Worm (Caenorhabditis elegans): Measurements from ENCODE around the gene C31C9.6.

C31C9.6 gene

ce11 chrII:13679775-13680320, 18.0 kb upstream of the C31C9.6 start:
- TF ChIP-seq sem-2 (GFP tag; optimal IDR thresholded peaks at IDR 0.05), result no peak
- TF ChIP-seq blmp-1 (tag; optimal IDR thresholded peaks at IDR 0.05), result peak; percentile 38

ce11 chrII:13678555-13679119, 16.7 kb upstream of the C31C9.6 start:
- TF ChIP-seq ztf-11 (tag; optimal IDR thresholded peaks at IDR 0.05) (no peak), mab-5 (tag; optimal IDR thresholded peaks at IDR 0.05) (no peak), tbx-8 (GFP tag; optimal IDR thresholded peaks at IDR 0.05) (no peak), cnd-1 (tag; optimal IDR thresholded peaks at IDR 0.05) (no peak), lsy-2 (tag; optimal IDR thresholded peaks at IDR 0.05) (no peak), nhr-76 (tag; optimal IDR thresholded peaks at IDR 0.05) (no peak)

ce11 chrII:13677927-13678326, 16.0 kb upstream of the C31C9.6 start:
- TF ChIP-seq hlh-1 (tag; optimal IDR thresholded peaks at IDR 0.05) (no peak), mep-1 (tag; optimal IDR thresholded peaks at IDR 0.05) (no peak), ceh-43 (GFP tag; optimal IDR thresholded peaks at IDR 0.05) (no peak), tbx-8 (GFP tag; optimal IDR thresholded peaks at IDR 0.05) (no peak), lin-32 (GFP tag; optimal IDR thresholded peaks at IDR 0.05) (no peak), flh-1 (GFP tag; optimal IDR thresholded peaks at IDR 0.05) (no peak), nhr-76 (tag; optimal IDR thresholded peaks at IDR 0.05) (no peak), sptf-1 (tag; optimal IDR thresholded peaks at IDR 0.05) (no peak), bed-3 (GFP tag; optimal IDR thresholded peaks at IDR 0.05) (no peak), snpc-4 (tag; optimal IDR thresholded peaks at IDR 0.05) (no peak), nhr-237 (tag; optimal IDR thresholded peaks at IDR 0.05) (no peak), ceh-39 (tag; optimal IDR thresholded peaks at IDR 0.05) (no peak), nhr-12 (tag; optimal IDR thresholded peaks at IDR 0.05) (no peak), lin-13 (tag; optimal IDR thresholded peaks at IDR 0.05) (no peak), unc-39 (tag; optimal IDR thresholded peaks at IDR 0.05) (no peak), blmp-1 (tag; optimal IDR thresholded peaks at IDR 0.05) (no peak), ces-1 (GFP tag; optimal IDR thresholded peaks at IDR 0.05) (no peak), sem-2 (GFP tag; optimal IDR thresholded peaks at IDR 0.05) (no peak), unc-62 (GFP tag; optimal IDR thresholded peaks at IDR 0.05) (no peak), elt-1 (tag; optimal IDR thresholded peaks at IDR 0.05; ENCODE audit: borderline replicate concordance, insufficient read depth) (no peak)

- no peak for TF ChIP-seq pha-4 (tag; optimal IDR thresholded peaks at IDR 0.05)
These were observed 13.3 kb upstream of the C31C9.6 start for ce11 chrII:13675212-13675611.

ce11 chrII:13673605-13674193, 11.8 kb upstream of the C31C9.6 start:
- TF ChIP-seq nhr-28 (tag; optimal IDR thresholded peaks at IDR 0.05) (no peak), lin-13 (tag; optimal IDR thresholded peaks at IDR 0.05) (no peak), nhr-12 (tag; optimal IDR thresholded peaks at IDR 0.05) (no peak), ceh-43 (GFP tag; optimal IDR thresholded peaks at IDR 0.05) (no peak), cnd-1 (tag; optimal IDR thresholded peaks at IDR 0.05) (no peak), zip-8 (tag; optimal IDR thresholded peaks at IDR 0.05) (no peak), elt-1 (tag; optimal IDR thresholded peaks at IDR 0.05; ENCODE audit: borderline replicate concordance, insufficient read depth) (no peak)

- TF ChIP-seq sem-2 (GFP tag; optimal IDR thresholded peaks at IDR 0.05), result no peak
- TF ChIP-seq ham-2 (GFP tag; optimal IDR thresholded peaks at IDR 0.05), result no peak
- TF ChIP-seq bed-3 (GFP tag; optimal IDR thresholded peaks at IDR 0.05), result no peak
- no peak for TF ChIP-seq flh-1 (GFP tag; optimal IDR thresholded peaks at IDR 0.05)
- TF ChIP-seq sptf-1 (tag; optimal IDR thresholded peaks at IDR 0.05), result no peak
- TF ChIP-seq nhr-12 (tag; optimal IDR thresholded peaks at IDR 0.05), result no peak
- TF ChIP-seq unc-62 (GFP tag; optimal IDR thresholded peaks at IDR 0.05), result no peak
- no peak for TF ChIP-seq snpc-4 (tag; optimal IDR thresholded peaks at IDR 0.05)
- no peak for TF ChIP-seq nhr-28 (tag; optimal IDR thresholded peaks at IDR 0.05)
- TF ChIP-seq lin-13 (tag; optimal IDR thresholded peaks at IDR 0.05), result no peak
- no peak for TF ChIP-seq lsy-2 (tag; optimal IDR thresholded peaks at IDR 0.05)
- TF ChIP-seq mep-1 (tag; optimal IDR thresholded peaks at IDR 0.05), result no peak
- TF ChIP-seq nhr-237 (tag; optimal IDR thresholded peaks at IDR 0.05), result no peak
- TF ChIP-seq cnd-1 (tag; optimal IDR thresholded peaks at IDR 0.05), result no peak
- TF ChIP-seq ces-1 (GFP tag; optimal IDR thresholded peaks at IDR 0.05), result no peak
- TF ChIP-seq nhr-76 (tag; optimal IDR thresholded peaks at IDR 0.05), result no peak
- no peak for TF ChIP-seq unc-39 (tag; optimal IDR thresholded peaks at IDR 0.05)
These were observed 10.2 kb upstream of the C31C9.6 start for ce11 chrII:13672057-13672456.
